Worm (Caenorhabditis elegans) whole organism, L3 larva: Measurements from ENCODE around the gene M01F1.9.
"Not testable (repeated sequence)": the region's sequence is repeated elsewhere in the genome, so short reads cannot be mapped to it uniquely, and the experiment has no call there.

Experiments used
- ZK546.5 ChIP-seq: sonication (generic microtip); optimal IDR thresholded peaks from 2 replicates; lab custom pipeline; 2017; ENCODE audit warnings: missing biosample characterization, missing genetic modification characterization
- elt-2 ChIP-seq: sonication (generic microtip); optimal IDR thresholded peaks from 2 replicates; lab custom pipeline; 2016; ENCODE audit warnings: missing genetic modification reagents, mild to moderate bottlenecking, missing genetic modification characterization, missing compliant biosample characterization
- elt-3 ChIP-seq, 3 experiments: fragments of 150-350 bp in 1 of 3; sonication (generic microtip) in 2 of 3; optimal IDR thresholded peaks; 2 replicates in 2 of 3; 4 replicates in 1 of 3; lab custom pipeline; 2014 to 2017; ENCODE audit warnings: missing biosample characterization in 3 of 3, missing genetic modification characterization in 3 of 3
- nhr-11 ChIP-seq: fragments of 150-350 bp; optimal IDR thresholded peaks from 2 replicates; lab custom pipeline; 2014; ENCODE audit warnings: missing biosample characterization, missing genetic modification characterization
- nhr-23 ChIP-seq: fragments of 150-350 bp; optimal IDR thresholded peaks from 2 replicates; lab custom pipeline; 2014; ENCODE audit warnings: missing biosample characterization, missing genetic modification reagents, missing genetic modification characterization
- nhr-25 ChIP-seq: sonication (generic microtip); optimal IDR thresholded peaks from 2 replicates; lab custom pipeline; 2017; ENCODE audit warnings: missing biosample characterization, missing genetic modification characterization
- nhr-77 ChIP-seq: fragments of 150-350 bp; optimal IDR thresholded peaks from 2 replicates; lab custom pipeline; 2014; ENCODE audit warnings: missing biosample characterization, missing genetic modification characterization
- pha-4 ChIP-seq: fragments of 150-350 bp; optimal IDR thresholded peaks from 2 replicates; lab custom pipeline; 2014; ENCODE audit warnings: missing biosample characterization, missing genetic modification reagents, missing genetic modification characterization
- pqm-1 ChIP-seq: fragments of 150-350 bp; optimal IDR thresholded peaks from 2 replicates; lab custom pipeline; 2017; ENCODE audit warnings: missing biosample characterization, missing genetic modification characterization, inconsistent platforms
- unc-62 ChIP-seq: fragments of 150-350 bp; sonication (generic microtip); optimal IDR thresholded peaks from 4 replicates; lab custom pipeline; 2014; ENCODE audit warnings: missing biosample characterization, missing genetic modification reagents, missing genetic modification characterization

DNA sequence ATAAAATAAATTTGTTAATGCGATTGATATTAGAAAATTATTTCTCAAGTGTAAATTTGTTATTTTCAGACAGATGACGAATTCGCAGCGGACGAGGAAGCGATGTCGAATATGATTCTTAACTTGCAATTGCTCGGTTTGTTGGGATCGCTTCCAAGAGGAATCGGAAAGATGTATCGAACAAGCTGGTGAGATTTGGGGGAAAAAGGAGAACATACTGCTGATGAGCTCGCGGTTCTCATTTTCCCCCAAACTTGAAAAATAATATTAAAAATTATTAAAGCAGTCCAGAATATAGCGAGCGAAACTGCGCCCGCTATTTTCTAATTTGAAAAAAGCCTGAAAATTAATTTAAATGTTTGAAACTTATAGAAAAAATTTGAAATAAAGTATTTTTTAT is 45.4 kb downstream of the M01F1.9 start, which contains the start of gene C34C12.2:
- not testable (repeated sequence) for TF ChIP-seq elt-3 (tag; optimal IDR thresholded peaks at IDR 0.05; lab: Kevin White, UChicago); unc-62 (GFP tag; lab: Kevin White, UChicago); elt-2 (tag; lab: Kevin White, UChicago); nhr-11; pha-4; ZK546.5 (tag; lab: Kevin White, UChicago); nhr-77 (tag; lab: Kevin White, UChicago); nhr-25 (tag; lab: Kevin White, UChicago); nhr-23; pqm-1 (tag; lab: Kevin White, UChicago)
